Worm (Caenorhabditis elegans) whole organism, midembryonic: ENCODE data around the gene C37C3.9.

ENCODE experiments used
- T22C8.4 ChIP-seq: fragments of 200-800 bp; sonication (Bioruptor generic); IDR thresholded peaks from 2 replicates; pipeline ENCODE4 v1.3.6; 2022; ENCODE audit warnings: missing genetic modification characterization, missing compliant biosample characterization
- cog-1 ChIP-seq: sonication (generic microtip); optimal IDR thresholded peaks from 2 replicates; lab custom pipeline; 2016; ENCODE audit warnings: missing genetic modification characterization, missing compliant biosample characterization
- flt-1 ChIP-seq: fragments of 200-800 bp; sonication (Bioruptor generic); IDR thresholded peaks from 2 replicates; pipeline ENCODE4 v1.3.6; 2022; ENCODE audit warnings: missing genetic modification characterization, missing compliant biosample characterization
- klf-2 ChIP-seq: fragments of 200-800 bp; sonication (Bioruptor generic); conservative IDR thresholded peaks from 2 replicates; pipeline ENCODE4 v1.3.6; 2022; ENCODE audit warnings: missing genetic modification reagents, missing genetic modification characterization, missing compliant biosample characterization
- med-1 ChIP-seq: sonication (generic microtip); optimal IDR thresholded peaks from 2 replicates; lab custom pipeline; 2017; ENCODE audit warnings: missing genetic modification characterization, mild to moderate bottlenecking, missing compliant biosample characterization, antibody characterized with exemption, missing genetic modification reagents; ENCODE audit not compliant: insufficient read depth
- ref-1 ChIP-seq: fragments of 200-800 bp; sonication (Bioruptor generic); conservative IDR thresholded peaks from 2 replicates; pipeline ENCODE4 v1.3.6; 2022; ENCODE audit warnings: missing genetic modification reagents, missing genetic modification characterization, missing compliant biosample characterization
- tab-1 ChIP-seq: fragments of 200-800 bp; sonication (Bioruptor generic); IDR thresholded peaks from 2 replicates; pipeline ENCODE4 v1.3.6; 2022; ENCODE audit warnings: missing genetic modification characterization, missing compliant biosample characterization
- ztf-23 ChIP-seq: fragments of 200-800 bp; sonication (Bioruptor generic); IDR thresholded peaks from 2 replicates; pipeline ENCODE4 v1.3.6; 2022; ENCODE audit warnings: missing genetic modification reagents, missing genetic modification characterization, missing compliant biosample characterization
- ztf-29 ChIP-seq: fragments of 200-800 bp; sonication (Bioruptor generic); IDR thresholded peaks from 2 replicates; pipeline ENCODE4 v1.3.6; 2022; ENCODE audit warnings: missing genetic modification reagents, missing genetic modification characterization, missing compliant biosample characterization

The C37C3.9 gene

ce11 chrV:7854603-7855002, at the start of gene C37C3.9, which contains the start of gene C37C3.18:
Gene C37C3.9, minus strand, starts transcription at chrV:7854700.
Gene C37C3.18, plus strand, starts transcription at chrV:7854993.
- TF ChIP-seq cog-1 (tag; lab: Kevin White, UChicago) (peak; percentile 30), med-1 (GFP tag; lab: Kevin White, UChicago) (no peak), klf-2 (GFP tag; lab: Robert Waterston, UW) (no peak), ztf-29 (GFP tag; lab: Robert Waterston, UW) (no peak), ref-1 (GFP tag; lab: Robert Waterston, UW) (no peak), ztf-23 (GFP tag; lab: Robert Waterston, UW) (no peak), tab-1 (GFP tag; lab: Robert Waterston, UW) (0 out of 2 replicates have a peak, but pooled peaks have one; percentile 42), flt-1 (0 out of 2 replicates have a peak, but pooled peaks have one; percentile 49), T22C8.4 (GFP tag; lab: Robert Waterston, UW) (no peak)

- no peak for TF ChIP-seq tab-1 (GFP tag; lab: Robert Waterston, UW)
- no peak for TF ChIP-seq klf-2 (GFP tag; lab: Robert Waterston, UW)
- no peak for TF ChIP-seq ref-1 (GFP tag; lab: Robert Waterston, UW)
- TF ChIP-seq ztf-23 (GFP tag; lab: Robert Waterston, UW), result no peak
- TF ChIP-seq cog-1 (tag; lab: Kevin White, UChicago), result no peak
- TF ChIP-seq T22C8.4 (GFP tag; lab: Robert Waterston, UW), result no peak
- TF ChIP-seq flt-1, result no peak
- no peak for TF ChIP-seq ztf-29 (GFP tag; lab: Robert Waterston, UW)
Measured at ce11 chrV:7901222-7901621, 46.7 kb upstream of the C37C3.9 start.

- TF ChIP-seq tab-1 (GFP tag; lab: Robert Waterston, UW) (no peak), flt-1 (no peak), klf-2 (GFP tag; lab: Robert Waterston, UW) (no peak), T22C8.4 (GFP tag; lab: Robert Waterston, UW) (no peak), cog-1 (tag; lab: Kevin White, UChicago) (no peak), med-1 (GFP tag; lab: Kevin White, UChicago) (no peak), ztf-29 (GFP tag; lab: Robert Waterston, UW) (no peak), ztf-23 (GFP tag; lab: Robert Waterston, UW) (no peak), ref-1 (GFP tag; lab: Robert Waterston, UW) (no peak)
Measured at ce11 chrV:7899761-7900160, 45.3 kb upstream of the C37C3.9 start, which contains the start of gene F40A3.7. Gene F40A3.7, minus strand, starts transcription at chrV:7899861.

ce11 chrV:7893812-7894381, 39.4 kb upstream of the C37C3.9 start, which contains the start of gene F40A3.6:
Gene F40A3.6, minus strand, starts transcription at chrV:7893862.
- TF ChIP-seq cog-1 (tag; lab: Kevin White, UChicago) (no peak), klf-2 (GFP tag; lab: Robert Waterston, UW) (no peak), flt-1 (no peak), ztf-23 (GFP tag; lab: Robert Waterston, UW) (no peak), T22C8.4 (GFP tag; lab: Robert Waterston, UW) (no peak), ref-1 (GFP tag; lab: Robert Waterston, UW) (no peak), med-1 (GFP tag; lab: Kevin White, UChicago) (no peak), ztf-29 (GFP tag; lab: Robert Waterston, UW) (no peak), tab-1 (GFP tag; lab: Robert Waterston, UW) (no peak)

- TF ChIP-seq tab-1 (GFP tag; lab: Robert Waterston, UW) (no peak), flt-1 (no peak), T22C8.4 (GFP tag; lab: Robert Waterston, UW) (no peak), ztf-29 (GFP tag; lab: Robert Waterston, UW) (no peak), med-1 (GFP tag; lab: Kevin White, UChicago) (no peak)
Measured at ce11 chrV:7891230-7891629, 36.7 kb upstream of the C37C3.9 start, which contains the start of gene F40A3.1. Gene F40A3.1, plus strand, starts transcription at chrV:7891530.

- TF ChIP-seq tab-1 (GFP tag; lab: Robert Waterston, UW), result no peak
- no peak for TF ChIP-seq T22C8.4 (GFP tag; lab: Robert Waterston, UW)
- no peak for TF ChIP-seq cog-1 (tag; lab: Kevin White, UChicago)
- no peak for TF ChIP-seq ztf-23 (GFP tag; lab: Robert Waterston, UW)
- no peak for TF ChIP-seq ztf-29 (GFP tag; lab: Robert Waterston, UW)
- no peak for TF ChIP-seq ref-1 (GFP tag; lab: Robert Waterston, UW)
- no peak for TF ChIP-seq klf-2 (GFP tag; lab: Robert Waterston, UW)
- no peak for TF ChIP-seq med-1 (GFP tag; lab: Kevin White, UChicago)
- no peak for TF ChIP-seq flt-1
Measured at ce11 chrV:7888036-7888435, 33.5 kb upstream of the C37C3.9 start.

- TF ChIP-seq tab-1 (GFP tag; lab: Robert Waterston, UW) (no peak), cog-1 (tag; lab: Kevin White, UChicago) (no peak)
Measured at ce11 chrV:7884441-7884840, 29.9 kb upstream of the C37C3.9 start.

- TF ChIP-seq tab-1 (GFP tag; lab: Robert Waterston, UW), result no peak
- TF ChIP-seq klf-2 (GFP tag; lab: Robert Waterston, UW), result no peak
Measured at ce11 chrV:7878411-7878964, 24.0 kb upstream of the C37C3.9 start, which contains the start of gene F40A3.2. Gene F40A3.2, plus strand, starts transcription at chrV:7878914.

ce11 chrV:7876881-7877475, 22.5 kb upstream of the C37C3.9 start, which contains the start of gene F40A3.3:
Gene F40A3.3, plus strand, starts transcription at chrV:7877444.
- TF ChIP-seq tab-1 (GFP tag; lab: Robert Waterston, UW) (no peak), T22C8.4 (GFP tag; lab: Robert Waterston, UW) (no peak), flt-1 (no peak), cog-1 (tag; lab: Kevin White, UChicago) (no peak), med-1 (GFP tag; lab: Kevin White, UChicago) (no peak), klf-2 (GFP tag; lab: Robert Waterston, UW) (no peak)
